Worm (Caenorhabditis elegans) whole organism, L4/young adult: Measurements from ENCODE around the gene T07F8.4.

Experiments used
- W03F9.2 ChIP-seq: fragments of 150-350 bp; optimal IDR thresholded peaks from 2 replicates; lab custom pipeline; 2014; ENCODE audit warnings: missing biosample characterization, missing genetic modification characterization
- dao-5 ChIP-seq: sonication (generic microtip); optimal IDR thresholded peaks from 2 replicates; lab custom pipeline; 2016; ENCODE audit warnings: missing genotype, missing genetic modification characterization, moderate library complexity, missing compliant biosample characterization
- him-1 ChIP-seq: sonication (generic microtip); optimal IDR thresholded peaks from 2 replicates; lab custom pipeline; 2016; ENCODE audit warnings: missing genotype, missing genetic modification reagents, missing genetic modification characterization, missing compliant biosample characterization

DNA sequence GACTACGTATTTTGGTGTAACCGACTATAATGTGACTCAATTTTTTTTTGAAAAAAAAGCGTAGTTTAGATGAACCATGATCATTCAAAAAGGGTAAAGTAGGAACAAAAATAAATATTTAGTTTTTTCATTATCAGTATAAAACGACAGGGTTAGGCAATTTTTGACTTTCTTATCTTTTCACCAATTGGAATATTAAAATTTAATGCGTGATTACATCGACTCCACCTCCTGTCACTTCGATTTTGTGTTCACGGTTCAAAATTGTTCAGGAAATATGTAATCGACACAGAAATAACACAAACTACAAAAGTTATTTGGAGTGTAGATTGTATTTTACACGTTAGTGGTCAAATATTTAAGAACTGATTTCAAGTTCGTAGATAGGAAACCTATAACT, 34.9 kb upstream of the T07F8.4 start:
- TF ChIP-seq him-1 (no peak), W03F9.2 (tag; lab: Kevin White, UChicago) (no peak), dao-5 (tag; lab: Kevin White, UChicago) (no peak)
